Worm (Caenorhabditis elegans) whole organism, early embryonic: ENCODE measurements around the gene T24C4.10.

Source experiments
- aly-1 ChIP-seq: sonication (generic microtip); optimal IDR thresholded peaks from 2 replicates; lab custom pipeline; 2016; ENCODE audit warnings: missing genetic modification characterization, missing compliant biosample characterization
- ama-1 ChIP-seq: fragments of 150-350 bp; optimal IDR thresholded peaks from 2 replicates; lab custom pipeline; 2014
- ceh-13 ChIP-seq: fragments of 200-800 bp; sonication (Bioruptor generic); optimal IDR thresholded peaks from 2 replicates; lab custom pipeline; 2018; ENCODE audit warnings: mild to moderate bottlenecking, missing genetic modification characterization, missing compliant biosample characterization
- ceh-36 ChIP-seq: sonication (generic microtip); optimal IDR thresholded peaks from 2 replicates; lab custom pipeline; 2016; ENCODE audit warnings: missing genetic modification characterization, inconsistent platforms, missing compliant biosample characterization
- flt-1 ChIP-seq: fragments of 200-800 bp; sonication (Bioruptor generic); IDR thresholded peaks from 2 replicates; pipeline ENCODE4 v1.3.6; 2022; ENCODE audit warnings: missing genetic modification characterization, missing compliant biosample characterization
- hmbx-1 ChIP-seq: sonication (generic microtip); optimal IDR thresholded peaks from 2 replicates; lab custom pipeline; 2016; ENCODE audit warnings: mild to moderate bottlenecking, missing genetic modification characterization, missing compliant biosample characterization
- hnd-1 ChIP-seq: sonication (generic microtip); optimal IDR thresholded peaks from 2 replicates; lab custom pipeline; 2016; ENCODE audit warnings: missing genetic modification characterization, missing compliant biosample characterization
- pes-1 ChIP-seq: fragments of 200-800 bp; sonication (Bioruptor generic); IDR thresholded peaks from 2 replicates; pipeline ENCODE4 v1.3.6; 2022; ENCODE audit warnings: missing genetic modification reagents, missing genetic modification characterization, missing compliant biosample characterization
- scrt-1 ChIP-seq: fragments of 200-800 bp; sonication (Bioruptor generic); IDR thresholded peaks from 2 replicates; pipeline ENCODE4 v1.3.6; 2022; ENCODE audit warnings: missing genetic modification characterization, missing compliant biosample characterization
- sea-1 ChIP-seq: fragments of 200-800 bp; sonication (Bioruptor generic); conservative IDR thresholded peaks from 2 replicates; pipeline ENCODE4 v1.3.6; 2022; ENCODE audit warnings: missing genetic modification characterization, missing compliant biosample characterization
- tbx-37 ChIP-seq: fragments of 200-800 bp; sonication (Bioruptor generic); conservative IDR thresholded peaks from 2 replicates; pipeline ENCODE4 v1.3.6; 2022; ENCODE audit warnings: missing genetic modification reagents, missing genetic modification characterization, missing compliant biosample characterization

DNA sequence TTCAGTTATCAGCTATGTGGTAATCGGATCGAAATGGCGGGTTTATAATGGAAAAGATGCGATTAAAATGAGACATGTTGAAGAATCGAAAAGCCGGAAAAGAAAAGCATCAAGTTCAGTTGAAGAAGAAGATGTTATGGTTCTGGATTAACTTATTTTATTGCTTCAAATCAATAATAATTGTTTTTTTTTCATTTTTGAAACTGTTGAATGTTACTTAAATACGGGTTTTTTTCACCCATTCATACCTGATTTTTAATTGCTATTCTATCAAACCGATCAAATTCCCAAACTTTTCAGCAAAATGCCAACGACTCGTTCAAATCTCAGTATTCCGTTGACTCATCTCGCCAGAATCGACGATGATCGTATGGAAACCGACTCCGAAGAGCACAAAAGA is 31.1 kb downstream of the T24C4.10 start, which contains the start of gene exos-4.2:
- no peak for TF ChIP-seq ceh-13 (GFP tag; lab: Kevin White, UChicago)
- TF ChIP-seq ceh-36 (tag; lab: Kevin White, UChicago) = no peak
- TF ChIP-seq pes-1 (GFP tag; lab: Robert Waterston, UW) = no peak
- no peak for TF ChIP-seq flt-1 (GFP tag; lab: Robert Waterston, UW)
- no peak for TF ChIP-seq sea-1 (GFP tag; lab: Robert Waterston, UW)
- no peak for TF ChIP-seq hnd-1
- no peak for TF ChIP-seq aly-1 (tag; lab: Kevin White, UChicago)
- no peak for TF ChIP-seq tbx-37 (GFP tag; lab: Robert Waterston, UW)
- TF ChIP-seq ama-1 (lab: Kevin White, UChicago) = no peak
- TF ChIP-seq hmbx-1 (tag; lab: Kevin White, UChicago) = no peak
- TF ChIP-seq scrt-1 (GFP tag; lab: Robert Waterston, UW) = no peak
